Worm (Caenorhabditis elegans) whole organism, early embryonic: Measurements from ENCODE around the gene F58F9.3.

Source experiments
- F13C5.2 ChIP-seq: sonication (generic microtip); optimal IDR thresholded peaks from 2 replicates; lab custom pipeline; 2017; ENCODE audit warnings: mild to moderate bottlenecking, missing genetic modification characterization, inconsistent platforms, missing compliant biosample characterization
- ama-1 ChIP-seq: fragments of 150-350 bp; optimal IDR thresholded peaks from 2 replicates; lab custom pipeline; 2014
- ets-7 ChIP-seq: sonication (generic microtip); optimal IDR thresholded peaks from 2 replicates; lab custom pipeline; 2016; ENCODE audit warnings: missing genotype, missing genetic modification characterization, missing compliant biosample characterization
- hmg-4 ChIP-seq: fragments of 200-800 bp; sonication (Bioruptor generic); optimal IDR thresholded peaks from 2 replicates; lab custom pipeline; 2018; ENCODE audit warnings: mild to moderate bottlenecking, missing genetic modification characterization, missing compliant biosample characterization
- scrt-1 ChIP-seq: fragments of 200-800 bp; sonication (Bioruptor generic); IDR thresholded peaks from 2 replicates; pipeline ENCODE4 v1.3.6; 2022; ENCODE audit warnings: missing genetic modification characterization, missing compliant biosample characterization
- sea-1 ChIP-seq: fragments of 200-800 bp; sonication (Bioruptor generic); conservative IDR thresholded peaks from 2 replicates; pipeline ENCODE4 v1.3.6; 2022; ENCODE audit warnings: missing genetic modification characterization, missing compliant biosample characterization
- tra-4 ChIP-seq: sonication (generic microtip); optimal IDR thresholded peaks from 2 replicates; lab custom pipeline; 2017; ENCODE audit warnings: missing genetic modification characterization, missing compliant biosample characterization

- TF ChIP-seq scrt-1 (no peak), tra-4 (tag; lab: Kevin White, UChicago) (no peak), sea-1 (GFP tag; lab: Robert Waterston, UW) (no peak), F13C5.2 (tag; lab: Kevin White, UChicago) (no peak), ama-1 (lab: Kevin White, UChicago) (no peak), ets-7 (tag; lab: Kevin White, UChicago) (no peak), hmg-4 (no peak)
Observed at ce11 chrIV:6254635-6255034, 21.6 kb downstream of the F58F9.3 start, which contains the start of gene T13A10.64.
